Worm (Caenorhabditis elegans): ENCODE results near the gene R06B10.7.
A peak's percentile ranks its signal among the peaks of the same experiment; 100 is the strongest.

DNA sequence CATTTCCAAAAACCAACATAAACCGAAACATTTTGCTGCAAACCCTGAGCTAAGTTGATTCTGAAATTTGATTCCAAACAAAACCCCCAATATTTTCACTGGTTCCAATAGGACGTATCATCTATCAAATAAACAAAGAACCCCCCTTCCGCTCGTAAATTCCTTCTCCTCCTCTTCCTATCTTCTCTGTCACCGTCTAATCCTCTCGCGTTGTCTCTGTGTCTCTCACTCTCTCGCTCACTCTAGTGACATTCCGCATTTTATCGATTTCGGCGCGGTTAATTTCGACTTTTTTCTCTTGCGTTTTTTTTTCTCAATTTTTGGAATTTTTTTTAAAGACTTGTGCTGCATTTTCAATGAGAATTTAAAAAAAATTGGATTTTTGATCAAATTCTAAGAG, 19.2 kb downstream of the R06B10.7 start:
- peak; percentile 27 for TF ChIP-seq dve-1 (tag; optimal IDR thresholded peaks at IDR 0.05)
- TF ChIP-seq ref-2 (tag; optimal IDR thresholded peaks at IDR 0.05), result no peak
- TF ChIP-seq fkh-10 (GFP tag; optimal IDR thresholded peaks at IDR 0.05), result no peak
- TF ChIP-seq nfya-1 (tag; optimal IDR thresholded peaks at IDR 0.05), result peak; percentile 58
- no peak for TF ChIP-seq elt-2 (tag; optimal IDR thresholded peaks at IDR 0.05)
- no peak for TF ChIP-seq nhr-11 (tag; optimal IDR thresholded peaks at IDR 0.05)
- TF ChIP-seq tbx-7 (tag; optimal IDR thresholded peaks at IDR 0.05), result no peak
- TF ChIP-seq tbx-2 (tag; optimal IDR thresholded peaks at IDR 0.05), result peak; percentile 23
- TF ChIP-seq rnt-1 (tag; optimal IDR thresholded peaks at IDR 0.05), result no peak
- TF ChIP-seq F13H6.1 (tag; optimal IDR thresholded peaks at IDR 0.05), result no peak
- TF ChIP-seq ama-1 (optimal IDR thresholded peaks at IDR 0.05), result no peak
- TF ChIP-seq ceh-22 (tag; optimal IDR thresholded peaks at IDR 0.05), result no peak
- no peak for TF ChIP-seq nhr-232 (tag; optimal IDR thresholded peaks at IDR 0.05)
